Worm (Caenorhabditis elegans): ENCODE data around the gene nst-1.

nst-1 gene

DNA sequence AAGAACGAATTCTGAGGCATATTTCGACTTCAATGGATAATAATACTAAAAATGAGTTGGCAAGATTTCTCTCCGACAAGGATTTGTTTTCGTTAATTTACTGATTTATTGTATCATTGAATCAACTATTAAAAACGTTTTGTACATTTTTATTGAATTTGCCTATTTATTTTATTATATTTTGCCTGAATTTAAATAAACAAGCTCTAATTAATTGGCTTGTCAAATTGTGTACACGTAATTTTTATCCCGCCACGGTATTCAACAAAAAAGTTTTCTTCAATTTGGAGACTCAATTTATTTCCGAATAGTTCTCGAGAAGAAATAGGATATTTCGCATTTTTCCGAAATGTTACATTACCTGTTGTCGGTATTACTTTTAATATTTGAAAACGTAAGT, 50.5 kb downstream of the nst-1 start, which contains the start of gene M110.7:
M110.7 (plus strand) TSS at position 301 of the 400 bp plus-strand sequence.
- TF ChIP-seq Y53F4B.3 (GFP tag; IDR thresholded peaks at IDR 0.05) (no peak), hlh-26 (GFP tag; conservative IDR thresholded peaks at IDR 0.05) (no peak), hlh-12 (tag; optimal IDR thresholded peaks at IDR 0.05) (no peak), Y53G8AR.9 (GFP tag; conservative IDR thresholded peaks at IDR 0.05) (no peak), chd-7 (tag; optimal IDR thresholded peaks at IDR 0.05) (no peak), tbx-9 (tag; optimal IDR thresholded peaks at IDR 0.05; ENCODE audit: borderline replicate concordance) (no peak), Y79H2A.3 (GFP tag; conservative IDR thresholded peaks at IDR 0.05) (no peak)

Measured in whole organism, young adult.